Fruit fly (Drosophila melanogaster): ENCODE data around the gene CG42467.

CG42467 gene

dm6 chr2L:3675770-3676169 is 25.3 kb upstream of the CG42467 start:
- TF ChIP-seq usp (GFP tag; optimal IDR thresholded peaks at IDR 0.05) (no peak), Dif (GFP tag; optimal IDR thresholded peaks at IDR 0.05; ENCODE audit: partially characterized antibody) (no peak), dsf (GFP tag; optimal IDR thresholded peaks at IDR 0.05; ENCODE audit: borderline replicate concordance) (no peak), h (GFP tag; optimal IDR thresholded peaks at IDR 0.05) (no peak), Rel (GFP tag; optimal IDR thresholded peaks at IDR 0.05) (no peak), Rel (tag; optimal IDR thresholded peaks at IDR 0.05) (no peak), Mio (GFP tag; optimal IDR thresholded peaks at IDR 0.05) (no peak), ey (GFP tag; optimal IDR thresholded peaks at IDR 0.05) (no peak), fru (GFP tag; optimal IDR thresholded peaks at IDR 0.05) (no peak), Abd-B (GFP tag; optimal IDR thresholded peaks at IDR 0.05) (no peak), Sp1 (GFP tag; optimal IDR thresholded peaks at IDR 0.05) (no peak), psq (GFP tag; optimal IDR thresholded peaks at IDR 0.05) (no peak), sage (GFP tag; optimal IDR thresholded peaks at IDR 0.05) (no peak), sv (GFP tag; optimal IDR thresholded peaks at IDR 0.05) (no peak), N (GFP tag; optimal IDR thresholded peaks at IDR 0.05) (no peak), CG32264 (GFP tag; optimal IDR thresholded peaks at IDR 0.05) (no peak), br (GFP tag; optimal IDR thresholded peaks at IDR 0.05) (no peak)

dm6 chr2L:3681338-3681737 is 19.8 kb upstream of the CG42467 start:
- TF ChIP-seq woc (GFP tag; optimal IDR thresholded peaks at IDR 0.05) = no peak
- TF ChIP-seq Jra (GFP tag; optimal IDR thresholded peaks at IDR 0.05) = no peak
- no peak for TF ChIP-seq ey (GFP tag; optimal IDR thresholded peaks at IDR 0.05)

DNA sequence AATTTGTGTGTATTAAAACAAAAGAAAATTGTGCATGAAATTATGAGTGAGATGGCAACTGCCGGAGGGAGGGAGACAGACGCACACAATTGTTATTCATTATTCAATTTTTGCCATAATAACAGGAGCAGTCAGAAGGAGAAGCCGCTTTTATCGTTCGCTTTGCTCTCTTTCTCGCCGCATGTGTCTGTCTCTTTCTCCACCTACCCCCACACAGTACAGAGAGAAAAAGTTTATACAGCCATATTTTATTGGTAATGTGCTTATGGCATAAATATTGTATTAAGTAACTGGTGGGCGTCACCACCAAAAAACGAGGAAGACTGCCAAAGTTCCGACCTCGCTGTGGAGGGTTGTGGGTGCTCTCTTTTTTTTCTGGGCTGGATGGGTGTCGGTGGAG is 18.6 kb upstream of the CG42467 start:
- TF ChIP-seq Rel (GFP tag; optimal IDR thresholded peaks at IDR 0.05) (no peak), Rel (tag; optimal IDR thresholded peaks at IDR 0.05) (no peak), brk (GFP tag; optimal IDR thresholded peaks at IDR 0.05) (no peak), Dfd (GFP tag; optimal IDR thresholded peaks at IDR 0.05) (no peak), HLH106 (tag; optimal IDR thresholded peaks at IDR 0.05) (no peak), N (GFP tag; optimal IDR thresholded peaks at IDR 0.05) (no peak), foxo (GFP tag; optimal IDR thresholded peaks at IDR 0.05) (no peak), tai (GFP tag; optimal IDR thresholded peaks at IDR 0.05) (no peak), Hr78 (GFP tag; optimal IDR thresholded peaks at IDR 0.05) (no peak), usp (GFP tag; optimal IDR thresholded peaks at IDR 0.05) (no peak), CG9705 (GFP tag; optimal IDR thresholded peaks at IDR 0.05) (no peak), CG32264 (GFP tag; optimal IDR thresholded peaks at IDR 0.05) (no peak), sv (GFP tag; optimal IDR thresholded peaks at IDR 0.05) (no peak), dl (GFP tag; optimal IDR thresholded peaks at IDR 0.05; ENCODE audit: insufficient read depth in 1 of 2, partially characterized antibody in 2 of 2) (no peak), pan (optimal IDR thresholded peaks at IDR 0.05) (no peak)

dm6 chr2L:3685139-3685851 is 15.8 kb upstream of the CG42467 start:
- no peak for TF ChIP-seq ey (GFP tag; optimal IDR thresholded peaks at IDR 0.05)
- no peak for TF ChIP-seq sv (GFP tag; optimal IDR thresholded peaks at IDR 0.05)
- no peak for TF ChIP-seq rgr (GFP tag; optimal IDR thresholded peaks at IDR 0.05)
- no peak for TF ChIP-seq foxo (GFP tag; optimal IDR thresholded peaks at IDR 0.05)
- no peak for TF ChIP-seq dl (GFP tag; optimal IDR thresholded peaks at IDR 0.05; ENCODE audit: insufficient read depth in 1 of 2, partially characterized antibody in 2 of 2)
- no peak for TF ChIP-seq Jra (GFP tag; optimal IDR thresholded peaks at IDR 0.05)
- TF ChIP-seq Dfd (GFP tag; optimal IDR thresholded peaks at IDR 0.05) = no peak
- TF ChIP-seq lola (GFP tag; optimal IDR thresholded peaks at IDR 0.05) = no peak
- TF ChIP-seq usp (GFP tag; optimal IDR thresholded peaks at IDR 0.05) = no peak
- TF ChIP-seq jim (GFP tag; optimal IDR thresholded peaks at IDR 0.05) = no peak
- no peak for TF ChIP-seq h (GFP tag; optimal IDR thresholded peaks at IDR 0.05)
- no peak for TF ChIP-seq sage (GFP tag; optimal IDR thresholded peaks at IDR 0.05)
- TF ChIP-seq pan (optimal IDR thresholded peaks at IDR 0.05) = no peak
- no peak for TF ChIP-seq Rel (GFP tag; optimal IDR thresholded peaks at IDR 0.05)
- no peak for TF ChIP-seq Rel (tag; optimal IDR thresholded peaks at IDR 0.05)
- no peak for TF ChIP-seq br (GFP tag; optimal IDR thresholded peaks at IDR 0.05)
- TF ChIP-seq Hnf4 (GFP tag; optimal IDR thresholded peaks at IDR 0.05) = no peak
- no peak for TF ChIP-seq Hr83 (GFP tag; optimal IDR thresholded peaks at IDR 0.05; ENCODE audit: poor library complexity, severe bottlenecking)
- TF ChIP-seq Vsx2 (GFP tag; optimal IDR thresholded peaks at IDR 0.05; ENCODE audit: partially characterized antibody) = no peak
- no peak for TF ChIP-seq woc (GFP tag; optimal IDR thresholded peaks at IDR 0.05)

All from whole organism, wandering third instar larva.